Fruit fly (Drosophila melanogaster) whole organism, adult: ENCODE measurements around the gene Myc.

ENCODE experiments used
- CG11617 ChIP-seq: fragments of 200-800 bp; sonication (Bioruptor generic); optimal IDR thresholded peaks from 2 replicates; lab custom pipeline; 2017; ENCODE audit warnings: mild to moderate bottlenecking, missing biosample characterization, missing genetic modification reagents, missing genetic modification characterization
- CG14711 ChIP-seq: fragments of 200-800 bp; sonication (Bioruptor generic); optimal IDR thresholded peaks from 2 replicates; lab custom pipeline; 2018; ENCODE audit warnings: missing biosample characterization, mild to moderate bottlenecking, missing genetic modification characterization, moderate library complexity
- CG5204 ChIP-seq: fragments of 200-800 bp; sonication (Bioruptor generic); optimal IDR thresholded peaks from 2 replicates; lab custom pipeline; 2016; ENCODE audit warnings: missing biosample characterization, missing genetic modification characterization
- CG7045 ChIP-seq: fragments of 200-800 bp; sonication (Bioruptor generic); optimal IDR thresholded peaks from 2 replicates; lab custom pipeline; 2017; ENCODE audit warnings: missing biosample characterization, mild to moderate bottlenecking, missing genetic modification characterization
- CG7101 ChIP-seq: fragments of 200-800 bp; sonication (Bioruptor generic); optimal IDR thresholded peaks from 2 replicates; lab custom pipeline; 2018; ENCODE audit warnings: missing biosample characterization, mild to moderate bottlenecking, missing genetic modification characterization, moderate library complexity
- Clk ChIP-seq: fragments of 200-800 bp; sonication (Bioruptor generic); optimal IDR thresholded peaks from 2 replicates; lab custom pipeline; 2017; ENCODE audit warnings: missing biosample characterization, missing genetic modification characterization
- Mnt ChIP-seq: fragments of 200-800 bp; sonication (Bioruptor generic); optimal IDR thresholded peaks from 2 replicates; lab custom pipeline; 2016; ENCODE audit warnings: missing biosample characterization, mild to moderate bottlenecking, missing genetic modification characterization
- cnc ChIP-seq, 2 experiments: fragments of >200 bp; optimal IDR thresholded peaks; 2 replicates each; lab custom pipeline; 2017
- kay ChIP-seq: fragments of 200-800 bp; sonication (Bioruptor generic); peaks from one replicate; lab custom pipeline; 2016; ENCODE audit warnings: missing biosample characterization, missing genetic modification characterization, borderline replicate concordance
- ovo ChIP-seq: fragments of 200-800 bp; sonication (Bioruptor generic); optimal IDR thresholded peaks from 2 replicates; lab custom pipeline; 2016; ENCODE audit warnings: missing biosample characterization, missing genetic modification characterization
- pad ChIP-seq: fragments of 200-800 bp; sonication (Bioruptor generic); optimal IDR thresholded peaks from 3 replicates; lab custom pipeline; 2017; ENCODE audit warnings: missing biosample characterization, missing genetic modification characterization, mild to moderate bottlenecking, moderate library complexity, missing genetic modification reagents
- toe ChIP-seq: fragments of 200-800 bp; sonication (Bioruptor generic); optimal IDR thresholded peaks from 2 replicates; lab custom pipeline; 2016; ENCODE audit warnings: missing biosample characterization, missing genetic modification characterization

dm6 chrX:3355180-3355579, 17.8 kb upstream of the Myc start:
- no peak for TF ChIP-seq CG14711
- TF ChIP-seq CG7101, result no peak
- TF ChIP-seq CG7045 (GFP tag; lab: Kevin White, UChicago), result no peak
- TF ChIP-seq CG11617 (GFP tag; lab: Kevin White, UChicago), result no peak
- TF ChIP-seq pad (GFP tag; lab: Kevin White, UChicago), result no peak
- no peak for TF ChIP-seq toe (GFP tag; lab: Kevin White, UChicago)
- TF ChIP-seq CG5204 (GFP tag; lab: Kevin White, UChicago), result no peak
- no peak for TF ChIP-seq ovo (GFP tag; lab: Kevin White, UChicago)
- TF ChIP-seq cnc (optimal IDR thresholded peaks at IDR 0.05; lab: Kevin White, UChicago), result no peak
- TF ChIP-seq kay (GFP tag; lab: Kevin White, UChicago), result no peak
- no peak for TF ChIP-seq Mnt
- TF ChIP-seq Clk, result no peak
